Worm (Caenorhabditis elegans): ENCODE results near the gene exos-7.

ce11 chrV:20831867-20832266 is 6.8 kb upstream of the exos-7 start:
- TF ChIP-seq med-1 (GFP tag; optimal IDR thresholded peaks at IDR 0.05; ENCODE audit: insufficient read depth) (no peak), ref-1 (GFP tag; conservative IDR thresholded peaks at IDR 0.05) (no peak), cog-1 (tag; optimal IDR thresholded peaks at IDR 0.05) (no peak), flt-1 (GFP tag; IDR thresholded peaks at IDR 0.05) (no peak), klf-2 (GFP tag; conservative IDR thresholded peaks at IDR 0.05) (no peak), tab-1 (GFP tag; IDR thresholded peaks at IDR 0.05) (no peak), ztf-29 (GFP tag; IDR thresholded peaks at IDR 0.05) (no peak), ztf-23 (GFP tag; IDR thresholded peaks at IDR 0.05) (no peak), T22C8.4 (GFP tag; IDR thresholded peaks at IDR 0.05) (no peak)
